Worm (Caenorhabditis elegans) whole organism, young adult: ENCODE results near the gene ubxn-5.

Experiments
- F37B4.10 ChIP-seq: fragments of 200-800 bp; sonication (Bioruptor generic); IDR thresholded peaks from 2 replicates; pipeline ENCODE4 v1.3.6; 2022; ENCODE audit warnings: missing genetic modification characterization, missing compliant biosample characterization
- ama-1 ChIP-seq, 3 experiments: fragments of 150-350 bp in 1 of 3; sonication (generic microtip) in 2 of 3; optimal IDR thresholded peaks; 2 replicates each; lab custom pipeline; 2014 to 2018; ENCODE audit warnings: missing biosample characterization in 2 of 3, missing genetic modification characterization in 2 of 3, missing genetic modification reagents in 2 of 3
- cebp-1 ChIP-seq, 2 experiments: fragments of 200-800 bp in 1 of 2; sonication (Bioruptor generic) in 1 of 2; sonication (generic microtip) in 1 of 2; IDR thresholded peaks in 1 of 2; optimal IDR thresholded peaks in 1 of 2; 2 replicates each; pipeline versions ENCODE4 v1.3.6 to Lab custom; 2017 to 2022; ENCODE audit warnings: missing compliant biosample characterization in 2 of 2, missing genetic modification characterization in 2 of 2, mild to moderate bottlenecking in 1 of 2, missing genetic modification reagents in 1 of 2, moderate library complexity in 1 of 2
- ceh-91 ChIP-seq: fragments of 200-800 bp; sonication (Bioruptor generic); IDR thresholded peaks from 2 replicates; pipeline ENCODE4 v1.3.6; 2022; ENCODE audit warnings: missing genetic modification reagents, missing genetic modification characterization, missing compliant biosample characterization
- dpl-1 ChIP-seq: fragments of 150-350 bp; optimal IDR thresholded peaks from 2 replicates; lab custom pipeline; 2014; ENCODE audit warnings: missing biosample characterization, missing genetic modification reagents, missing genetic modification characterization
- ekl-4 ChIP-seq: fragments of 200-800 bp; sonication (Bioruptor generic); IDR thresholded peaks from 2 replicates; pipeline ENCODE4 v1.3.6; 2022; ENCODE audit warnings: missing genetic modification reagents, missing genetic modification characterization, missing compliant biosample characterization
- hlh-12 ChIP-seq: sonication (generic microtip); optimal IDR thresholded peaks from 2 replicates; lab custom pipeline; 2016; ENCODE audit warnings: missing genetic modification characterization, missing compliant biosample characterization
- lsl-1 ChIP-seq: fragments of 200-800 bp; sonication (Bioruptor generic); optimal IDR thresholded peaks from 2 replicates; lab custom pipeline; 2018; ENCODE audit warnings: mild to moderate bottlenecking, missing genetic modification characterization, moderate library complexity, missing compliant biosample characterization
- mel-28 ChIP-seq: sonication (generic microtip); optimal IDR thresholded peaks from 2 replicates; lab custom pipeline; 2016; ENCODE audit warnings: borderline replicate concordance, mild to moderate bottlenecking, missing genetic modification characterization, missing compliant biosample characterization
- nhr-27 ChIP-seq: fragments of 200-800 bp; sonication (Bioruptor generic); optimal IDR thresholded peaks from 2 replicates; lab custom pipeline; 2018; ENCODE audit warnings: mild to moderate bottlenecking, missing genetic modification characterization, moderate library complexity, missing compliant biosample characterization
- repo-1 ChIP-seq: sonication (generic microtip); optimal IDR thresholded peaks from 2 replicates; lab custom pipeline; 2017; ENCODE audit warnings: mild to moderate bottlenecking, missing genetic modification characterization, missing compliant biosample characterization
- rpc-1 ChIP-seq, 2 experiments: fragments of 150-350 bp in 1 of 2; sonication (generic microtip) in 1 of 2; optimal IDR thresholded peaks; 2 replicates each; lab custom pipeline; 2014 to 2018; ENCODE audit warnings: missing biosample characterization in 1 of 2, missing genetic modification characterization in 1 of 2, missing genetic modification reagents in 1 of 2, missing genotype in 1 of 2
- sptf-2 ChIP-seq: fragments of 200-800 bp; sonication (Bioruptor generic); optimal IDR thresholded peaks from 2 replicates; lab custom pipeline; 2018; ENCODE audit warnings: mild to moderate bottlenecking, missing genetic modification characterization, missing compliant biosample characterization
- zim-3 ChIP-seq: sonication (generic microtip); optimal IDR thresholded peaks from 2 replicates; lab custom pipeline; 2017; ENCODE audit warnings: mild to moderate bottlenecking, missing genetic modification characterization, moderate library complexity, missing compliant biosample characterization

ce11 chrII:10203765-10204164 lies 30.5 kb downstream of the ubxn-5 start:
- TF ChIP-seq cebp-1 (GFP tag; IDR thresholded peaks at IDR 0.05; lab: Robert Waterston, UW) (no peak), cebp-1 (tag; optimal IDR thresholded peaks at IDR 0.05; lab: Kevin White, UChicago) (no peak), ama-1 (optimal IDR thresholded peaks at IDR 0.05; lab: Kevin White, UChicago) (no peak), ama-1 (GFP tag; optimal IDR thresholded peaks at IDR 0.05; lab: Kevin White, UChicago) (no peak), sptf-2 (GFP tag; lab: Kevin White, UChicago) (no peak), mel-28 (tag; lab: Kevin White, UChicago) (no peak), hlh-12 (tag; lab: Kevin White, UChicago) (no peak), rpc-1 (optimal IDR thresholded peaks at IDR 0.05; lab: Kevin White, UChicago) (no peak), rpc-1 (tag; optimal IDR thresholded peaks at IDR 0.05; lab: Kevin White, UChicago) (no peak), lsl-1 (GFP tag; lab: Kevin White, UChicago) (no peak), repo-1 (tag; lab: Kevin White, UChicago) (no peak), dpl-1 (no peak), ekl-4 (no peak), F37B4.10 (GFP tag; lab: Robert Waterston, UW) (no peak), ceh-91 (GFP tag; lab: Robert Waterston, UW) (no peak), nhr-27 (no peak), zim-3 (tag; lab: Kevin White, UChicago) (no peak)
